Worm (Caenorhabditis elegans): ENCODE measurements around the gene F09A5.2.

The F09A5.2 gene

ce11 chrX:13157112-13157768 lies 22.3 kb downstream of the F09A5.2 start:
- TF ChIP-seq lin-14 (GFP tag; optimal IDR thresholded peaks at IDR 0.05) (peak; percentile 18), dpl-1 (GFP tag; optimal IDR thresholded peaks at IDR 0.05) (no peak), nhr-85 (tag) (peak; percentile 43), lin-35 (GFP tag; optimal IDR thresholded peaks at IDR 0.05) (peak in 1 of 2 experiments; percentile 35), blmp-1 (tag; optimal IDR thresholded peaks at IDR 0.05) (peak; percentile 81), ztf-4 (tag; optimal IDR thresholded peaks at IDR 0.05) (no peak)

ce11 chrX:13158487-13158886 lies 23.6 kb downstream of the F09A5.2 start:
- TF ChIP-seq zag-1 (tag; optimal IDR thresholded peaks at IDR 0.05) (no peak), egl-27 (tag; optimal IDR thresholded peaks at IDR 0.05) (no peak), ceh-90 (tag; optimal IDR thresholded peaks at IDR 0.05) (no peak), fos-1 (tag; optimal IDR thresholded peaks at IDR 0.05) (no peak), pag-3 (tag; optimal IDR thresholded peaks at IDR 0.05; ENCODE audit: borderline replicate concordance, insufficient read depth) (no peak), lin-14 (GFP tag; optimal IDR thresholded peaks at IDR 0.05) (peak; percentile 11), nhr-47 (tag; optimal IDR thresholded peaks at IDR 0.05) (no peak)

DNA sequence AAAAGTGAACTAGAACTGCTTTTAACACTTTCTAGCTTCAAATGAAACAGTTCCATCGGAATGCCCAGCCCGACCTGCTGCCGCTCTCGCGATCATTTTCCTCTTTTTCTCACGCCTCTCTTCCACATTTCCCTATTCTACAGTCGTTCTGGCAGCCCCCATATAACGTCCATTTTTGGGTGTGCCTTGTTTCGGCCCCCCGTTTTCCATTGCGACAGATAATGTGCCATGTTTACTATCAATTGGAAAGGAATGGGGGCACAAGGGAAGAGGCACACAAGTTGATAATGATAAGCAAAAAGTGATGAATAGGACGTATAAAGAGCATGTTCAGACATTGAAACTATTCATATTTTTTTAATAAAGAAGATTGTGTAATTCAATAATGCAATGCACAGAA lies 24.1 kb downstream of the F09A5.2 start:
- TF ChIP-seq pqm-1 (tag; optimal IDR thresholded peaks at IDR 0.05) (no peak), elt-3 (tag; optimal IDR thresholded peaks at IDR 0.05) (peak in 1 of 6 experiments; percentile 1), lin-14 (GFP tag; optimal IDR thresholded peaks at IDR 0.05) (peak; percentile 55), elt-2 (tag; optimal IDR thresholded peaks at IDR 0.05) (peak; percentile 94), swsn-7 (tag; optimal IDR thresholded peaks at IDR 0.05) (no peak), nhr-20 (tag; optimal IDR thresholded peaks at IDR 0.05) (peak; percentile 44), nhr-76 (tag; optimal IDR thresholded peaks at IDR 0.05) (no peak), efl-1 (optimal IDR thresholded peaks at IDR 0.05) (no peak), efl-1 (GFP tag; optimal IDR thresholded peaks at IDR 0.05 in 1 of 2) (no peak), mab-9 (GFP tag; IDR thresholded peaks at IDR 0.05) (no peak), pax-3 (tag; optimal IDR thresholded peaks at IDR 0.05) (no peak), C34B4.2 (tag; optimal IDR thresholded peaks at IDR 0.05) (no peak), snu-23 (GFP tag; optimal IDR thresholded peaks at IDR 0.05) (peak; percentile 2), lin-35 (GFP tag; optimal IDR thresholded peaks at IDR 0.05) (peak in 1 of 2 experiments; percentile 53), nhr-71 (tag; optimal IDR thresholded peaks at IDR 0.05) (peak; percentile 19), nhr-84 (tag; optimal IDR thresholded peaks at IDR 0.05) (no peak), lin-15B (tag; optimal IDR thresholded peaks at IDR 0.05) (no peak), nhr-85 (tag) (peak; percentile 60), nhr-90 (tag; optimal IDR thresholded peaks at IDR 0.05; ENCODE audit: poor library complexity) (peak; percentile 30), ztf-11 (tag; optimal IDR thresholded peaks at IDR 0.05) (peak in 1 of 2 experiments; percentile 4), nhr-11 (tag; optimal IDR thresholded peaks at IDR 0.05) (no peak)

DNA sequence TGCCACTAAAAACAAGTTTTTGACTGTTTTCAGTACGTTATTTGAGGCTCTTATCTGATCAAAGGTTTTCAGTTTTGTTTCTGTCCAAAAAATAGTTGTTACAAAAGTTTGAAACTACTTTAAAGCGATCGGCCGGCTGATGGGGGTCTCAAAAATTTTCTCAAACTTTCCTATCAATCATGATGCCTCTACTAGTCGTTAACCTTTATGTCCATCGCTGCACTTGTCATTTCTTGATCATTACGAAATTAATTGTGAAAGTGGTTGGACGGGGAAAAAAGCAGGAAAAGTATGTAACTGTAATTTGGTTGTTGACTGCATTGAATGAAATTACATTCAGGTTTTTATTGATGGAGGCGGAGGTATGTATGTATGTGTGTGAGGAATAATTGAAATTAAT lies 25.0 kb downstream of the F09A5.2 start:
- TF ChIP-seq efl-1 (optimal IDR thresholded peaks at IDR 0.05) (no peak), efl-1 (GFP tag; optimal IDR thresholded peaks at IDR 0.05 in 1 of 2) (peak in 1 of 2 experiments; percentile 90), sup-37 (GFP tag; optimal IDR thresholded peaks at IDR 0.05) (no peak), lin-35 (GFP tag; optimal IDR thresholded peaks at IDR 0.05) (no peak), nhr-85 (tag) (peak; percentile 83), sptf-1 (tag; optimal IDR thresholded peaks at IDR 0.05) (no peak), blmp-1 (tag; optimal IDR thresholded peaks at IDR 0.05) (peak; percentile 14)

DNA sequence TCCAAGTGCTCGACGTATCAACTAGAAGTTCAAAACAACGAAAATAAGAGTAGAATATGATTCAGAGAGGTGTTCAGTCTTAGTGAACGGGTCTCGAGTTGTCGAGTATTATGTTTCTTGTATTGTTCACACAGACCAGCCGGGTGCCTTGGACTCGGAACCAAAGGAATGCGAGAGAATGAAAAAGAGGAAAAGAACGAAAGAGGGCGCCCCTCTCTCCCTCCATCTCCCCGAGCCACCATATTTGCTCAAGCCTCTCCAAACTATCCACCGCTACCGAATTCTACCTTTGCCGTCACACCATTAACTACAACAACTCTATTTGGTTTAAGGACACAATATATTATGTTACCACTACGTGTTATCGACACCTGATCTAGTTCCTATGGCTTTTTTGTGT lies 26.9 kb downstream of the F09A5.2 start:
- TF ChIP-seq nhr-85 (tag) = no peak
- no peak for TF ChIP-seq efl-1 (optimal IDR thresholded peaks at IDR 0.05)
- TF ChIP-seq efl-1 (GFP tag; optimal IDR thresholded peaks at IDR 0.05 in 1 of 2) = peak in 1 of 2 experiments; percentile 64

All from whole organism, L1 larva.